Fruit fly (Drosophila melanogaster): ENCODE measurements around the gene Bin1.

- TF ChIP-seq Snoo (tag; optimal IDR thresholded peaks at IDR 0.05): no peak
- no peak for TF ChIP-seq CG4496 (GFP tag; IDR thresholded peaks at IDR 0.05)
- no peak for TF ChIP-seq CG8159 (tag; optimal IDR thresholded peaks at IDR 0.05)
- TF ChIP-seq CG14655 (GFP tag; optimal IDR thresholded peaks at IDR 0.05): no peak
- peak; percentile 46 for TF ChIP-seq EcR (GFP tag; optimal IDR thresholded peaks at IDR 0.05)
- no peak for TF ChIP-seq Ets98B (GFP tag; IDR thresholded peaks at IDR 0.05)
- TF ChIP-seq CG17806 (tag; optimal IDR thresholded peaks at IDR 0.05): no peak
- TF ChIP-seq CG32121 (GFP tag; IDR thresholded peaks at IDR 0.05): no peak
- no peak for TF ChIP-seq D1 (tag; optimal IDR thresholded peaks at IDR 0.05)
- TF ChIP-seq fd96Ca (GFP tag; IDR thresholded peaks at IDR 0.05): no peak
- TF ChIP-seq CG10348 (GFP tag; IDR thresholded peaks at IDR 0.05): no peak
- no peak for TF ChIP-seq gl (tag; optimal IDR thresholded peaks at IDR 0.05)
- TF ChIP-seq CG15710 (tag; optimal IDR thresholded peaks at IDR 0.05): no peak
- TF ChIP-seq CG9948 (tag; optimal IDR thresholded peaks at IDR 0.05): no peak
Observed at dm6 chr3R:16218251-16219030, 29.1 kb upstream of the Bin1 start.
